Worm (Caenorhabditis elegans) whole organism, L4 larva: ENCODE results near the gene mlck-1.

Experiments
- ama-1 ChIP-seq: fragments of 150-350 bp; optimal IDR thresholded peaks from 2 replicates; lab custom pipeline; 2014; ENCODE audit warnings: inconsistent platforms, mixed read lengths
- ceh-62 ChIP-seq: sonication (generic microtip); optimal IDR thresholded peaks from 2 replicates; lab custom pipeline; 2017; ENCODE audit warnings: missing biosample characterization, missing genetic modification characterization
- ceh-82 ChIP-seq: sonication (generic microtip); optimal IDR thresholded peaks from 2 replicates; lab custom pipeline; 2017; ENCODE audit warnings: missing biosample characterization, missing genetic modification characterization
- dmd-8 ChIP-seq: fragments of 200-800 bp; sonication (Bioruptor generic); IDR thresholded peaks from 2 replicates; pipeline ENCODE4 v1.3.6; 2022; ENCODE audit warnings: missing genetic modification characterization, missing compliant biosample characterization
- hlh-30 ChIP-seq: sonication (generic microtip); optimal IDR thresholded peaks from 2 replicates; lab custom pipeline; 2017; ENCODE audit warnings: antibody characterized with exemption, mild to moderate bottlenecking, missing genetic modification characterization, missing compliant biosample characterization; ENCODE audit not compliant: insufficient read depth
- jun-1 ChIP-seq: fragments of 150-350 bp; optimal IDR thresholded peaks from 2 replicates; lab custom pipeline; 2014; ENCODE audit warnings: missing biosample characterization, missing genetic modification reagents, missing genetic modification characterization
- lin-15B ChIP-seq: fragments of 150-350 bp; sonication (generic microtip); optimal IDR thresholded peaks from 3 replicates; lab custom pipeline; 2014; ENCODE audit warnings: missing biosample characterization, missing genetic modification characterization
- mdl-1 ChIP-seq, 2 experiments: fragments of 150-350 bp in 1 of 2; sonication (generic microtip) in 1 of 2; optimal IDR thresholded peaks; 2 replicates each; lab custom pipeline; 2014 to 2017; ENCODE audit warnings: missing biosample characterization in 2 of 2, missing genetic modification characterization in 2 of 2
- nhr-237 ChIP-seq: sonication (generic microtip); optimal IDR thresholded peaks from 2 replicates; lab custom pipeline; 2017; ENCODE audit warnings: missing biosample characterization, missing genetic modification characterization
- skn-1 ChIP-seq: fragments of 150-350 bp; optimal IDR thresholded peaks from 2 replicates; lab custom pipeline; 2014; ENCODE audit warnings: missing biosample characterization, missing genetic modification characterization
- zag-1 ChIP-seq: fragments of 150-350 bp; optimal IDR thresholded peaks from 2 replicates; lab custom pipeline; 2014; ENCODE audit warnings: missing biosample characterization, missing genetic modification characterization

DNA sequence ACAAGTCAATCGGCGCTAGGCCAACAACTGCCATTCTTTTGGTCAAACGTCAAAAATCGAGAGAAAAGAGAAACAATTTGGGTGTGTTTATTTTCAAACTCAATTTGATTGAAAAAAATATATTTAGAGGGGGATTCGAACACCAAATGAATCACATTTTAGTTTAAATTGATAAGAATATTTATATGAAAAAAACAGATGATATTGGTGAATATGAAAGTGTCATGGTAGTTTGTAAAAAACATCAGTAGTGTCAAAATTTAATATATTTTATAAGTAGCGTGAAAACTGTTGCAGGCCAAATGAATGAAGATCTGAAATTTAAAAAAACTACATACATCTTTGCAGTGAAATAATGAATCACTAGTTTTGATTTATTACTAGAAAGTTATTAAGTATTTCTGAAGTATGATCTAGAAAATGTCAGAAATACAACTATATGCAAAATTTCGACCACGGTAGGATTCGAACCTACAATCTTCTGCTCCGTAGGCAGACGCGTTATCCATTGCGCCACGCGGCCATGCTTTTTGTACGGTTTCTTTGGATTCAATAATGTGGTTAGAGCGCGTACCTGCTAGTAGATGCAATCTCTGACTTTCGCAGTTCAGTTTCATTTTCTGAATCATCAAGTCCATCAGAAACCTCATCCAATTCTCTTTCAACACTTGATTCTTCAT is 51.5 kb downstream of the mlck-1 start, which contains the start of gene F19C6.4:
- TF ChIP-seq skn-1 (tag; lab: Kevin White, UChicago), result no peak
- TF ChIP-seq ama-1 (lab: Kevin White, UChicago), result no peak
- no peak for TF ChIP-seq ceh-82 (tag; lab: Kevin White, UChicago)
- no peak for TF ChIP-seq ceh-62
- no peak for TF ChIP-seq jun-1 (tag; lab: Kevin White, UChicago)
- TF ChIP-seq hlh-30 (tag; lab: Kevin White, UChicago), result no peak
- no peak for TF ChIP-seq nhr-237 (tag; lab: Kevin White, UChicago)
- no peak for TF ChIP-seq zag-1
- TF ChIP-seq dmd-8 (GFP tag; lab: Robert Waterston, UW), result peak; percentile 42; the same call in 1 of the 2 replicates
- no peak for TF ChIP-seq mdl-1 (tag; optimal IDR thresholded peaks at IDR 0.05; lab: Kevin White, UChicago)
- TF ChIP-seq lin-15B (tag; lab: Kevin White, UChicago), result no peak
